Worm (Caenorhabditis elegans) whole organism, dauer: ENCODE measurements around the gene Y53F4B.21.

Experiments used
- unc-62 ChIP-seq: sonication (generic microtip); optimal IDR thresholded peaks from 2 replicates; lab custom pipeline; 2017; ENCODE audit warnings: missing biosample characterization, missing genetic modification reagents, missing genetic modification characterization

The Y53F4B.21 gene

DNA sequence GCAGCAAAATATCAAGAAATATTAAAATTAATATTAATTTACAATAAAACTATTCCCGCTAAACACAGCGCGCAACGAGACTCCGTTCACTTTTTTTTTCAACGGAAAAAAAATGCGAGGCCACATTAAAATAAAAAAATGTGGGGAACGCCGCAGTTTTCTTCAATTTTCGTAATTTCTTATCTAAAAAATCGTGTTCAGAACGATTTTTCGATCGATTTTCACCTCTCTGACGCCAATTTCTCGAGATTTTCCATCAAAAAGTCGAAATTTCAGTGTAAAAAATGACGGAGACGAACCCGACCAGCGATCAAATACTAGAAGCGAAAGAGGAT lies at the start of gene Y53F4B.21:
Y53F4B.21 (plus strand) TSS at position 285 of the 335 bp plus-strand sequence.
- TF ChIP-seq unc-62 (GFP tag; lab: Kevin White, UChicago) = no peak

DNA sequence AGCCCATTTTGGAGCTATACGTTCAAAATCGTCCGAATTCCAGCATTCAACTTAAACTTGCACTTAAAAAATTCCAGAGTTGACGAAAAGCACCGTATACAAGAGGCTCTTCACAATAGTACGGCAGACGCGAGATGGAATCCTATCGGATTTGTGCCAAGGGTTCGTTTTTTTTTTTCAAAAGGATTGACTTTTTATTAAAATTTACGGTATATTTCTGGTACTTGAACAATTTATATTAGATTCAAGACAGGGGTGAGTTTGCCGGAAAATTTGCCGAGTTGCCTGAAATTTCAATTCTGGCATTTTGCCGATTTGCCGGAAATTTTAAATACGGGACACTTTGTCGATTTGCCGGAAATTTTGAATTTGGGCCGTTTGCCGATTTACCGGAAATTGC lies 47.7 kb upstream of the Y53F4B.21 start:
- TF ChIP-seq unc-62 (GFP tag; lab: Kevin White, UChicago) = no peak

DNA sequence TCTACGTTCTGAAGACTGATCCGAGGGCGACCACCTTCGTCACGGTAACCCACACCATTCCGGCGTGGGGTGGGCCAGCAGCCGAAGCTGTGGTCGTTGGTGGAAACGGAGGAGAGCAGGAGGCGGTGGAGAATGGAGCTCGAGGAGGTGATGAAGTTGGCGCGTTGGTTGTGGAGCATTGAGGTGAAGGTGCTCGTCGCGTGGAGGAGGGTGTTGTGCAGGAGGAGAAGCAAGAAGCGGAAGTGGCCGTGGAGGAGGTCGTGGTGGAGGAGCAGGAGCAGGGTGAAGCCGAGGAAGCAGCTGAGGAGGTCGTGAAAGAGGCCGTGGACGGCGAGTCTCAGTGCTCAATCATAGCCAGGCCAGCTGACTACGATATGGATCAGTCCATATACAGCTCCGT lies 31.7 kb upstream of the Y53F4B.21 start, which contains the start of gene Y53F4B.17:
Y53F4B.17 (plus strand) TSS at position 375 of the 400 bp plus-strand sequence.
- no peak for TF ChIP-seq unc-62 (GFP tag; lab: Kevin White, UChicago)

- no peak for TF ChIP-seq unc-62 (GFP tag; lab: Kevin White, UChicago)
Observed at ce11 chrII:15071571-15071970, 18.4 kb upstream of the Y53F4B.21 start, which contains the start of gene Y53F4B.18. TSS of gene Y53F4B.18 (minus strand) at chrII:15071671.

DNA sequence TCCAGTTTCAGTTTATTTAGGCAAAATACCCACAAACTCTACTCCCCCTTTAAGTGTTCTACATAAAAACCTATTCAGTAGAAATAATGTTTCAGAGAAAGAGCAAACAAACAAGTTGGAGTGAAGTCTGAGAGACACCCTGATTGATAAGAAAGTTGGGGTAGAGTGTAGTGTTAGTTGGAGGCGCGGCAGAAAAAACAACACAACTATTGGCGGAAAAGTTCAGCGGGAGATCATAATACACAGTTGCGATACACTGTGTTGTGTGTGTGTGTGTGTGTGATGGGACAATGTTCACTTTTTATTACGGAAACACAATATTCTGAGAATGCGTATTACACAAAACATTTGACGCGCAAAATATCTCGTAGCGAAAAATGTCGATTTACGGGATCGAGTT lies 15.2 kb upstream of the Y53F4B.21 start:
- no peak for TF ChIP-seq unc-62 (GFP tag; lab: Kevin White, UChicago)

DNA sequence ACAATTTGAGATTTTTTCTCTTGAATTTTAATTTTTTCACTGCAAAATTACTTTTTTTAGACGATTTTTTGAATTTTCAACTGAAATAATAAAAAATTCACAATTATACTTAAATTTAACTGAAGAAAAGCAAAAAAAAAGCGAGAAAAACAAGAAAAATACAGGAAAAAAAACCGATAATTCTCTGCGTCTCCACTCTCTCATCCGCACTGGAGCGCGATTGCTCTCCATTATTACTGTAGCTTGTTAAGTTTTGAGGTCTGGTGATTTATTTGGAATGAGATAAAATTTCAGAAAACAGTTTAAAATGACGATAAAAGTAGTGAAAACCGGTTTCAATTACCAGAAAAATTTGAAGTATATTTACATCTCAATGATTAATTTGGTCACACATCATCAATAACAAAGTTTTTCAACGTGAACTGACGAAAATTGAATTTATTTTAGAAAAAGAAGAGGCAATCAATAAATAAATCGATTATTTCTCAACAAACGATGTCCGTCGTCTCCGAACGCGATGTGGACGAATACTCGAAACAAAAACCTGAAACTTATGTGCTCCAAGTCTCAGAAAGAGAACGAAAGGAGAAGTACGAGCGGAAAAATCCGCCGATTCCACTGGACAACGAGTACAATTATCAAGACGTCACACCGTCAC lies 13.1 kb upstream of the Y53F4B.21 start, which contains the start of gene Y53F4B.19:
Y53F4B.19 (plus strand) TSS at position 157 of the 658 bp plus-strand sequence.
- TF ChIP-seq unc-62 (GFP tag; lab: Kevin White, UChicago) = no peak

- TF ChIP-seq unc-62 (GFP tag; lab: Kevin White, UChicago) = no peak
Observed at ce11 chrII:15080535-15080934, 9.4 kb upstream of the Y53F4B.21 start.

DNA sequence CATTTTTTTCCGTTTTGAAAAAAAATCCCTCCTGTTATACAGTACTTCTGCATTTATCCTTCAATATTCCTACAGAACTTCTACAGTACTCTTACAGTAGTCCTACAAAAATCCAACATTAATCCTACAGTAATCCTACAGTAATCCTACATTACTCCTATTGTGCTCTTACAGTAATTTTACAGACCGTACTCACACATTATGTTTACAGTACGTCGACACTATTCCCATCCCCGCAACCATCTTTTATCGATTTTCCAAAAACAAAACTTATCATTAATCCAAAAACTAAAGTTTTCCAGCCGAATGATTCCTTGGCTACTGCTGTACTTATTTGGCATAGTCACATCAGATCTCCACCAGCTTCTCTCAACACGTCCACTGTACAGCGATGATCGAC lies 5.8 kb upstream of the Y53F4B.21 start, which contains the start of gene Y53F4B.20:
Y53F4B.20 (plus strand) TSS at position 301 of the 400 bp plus-strand sequence.
- TF ChIP-seq unc-62 (GFP tag; lab: Kevin White, UChicago) = no peak

DNA sequence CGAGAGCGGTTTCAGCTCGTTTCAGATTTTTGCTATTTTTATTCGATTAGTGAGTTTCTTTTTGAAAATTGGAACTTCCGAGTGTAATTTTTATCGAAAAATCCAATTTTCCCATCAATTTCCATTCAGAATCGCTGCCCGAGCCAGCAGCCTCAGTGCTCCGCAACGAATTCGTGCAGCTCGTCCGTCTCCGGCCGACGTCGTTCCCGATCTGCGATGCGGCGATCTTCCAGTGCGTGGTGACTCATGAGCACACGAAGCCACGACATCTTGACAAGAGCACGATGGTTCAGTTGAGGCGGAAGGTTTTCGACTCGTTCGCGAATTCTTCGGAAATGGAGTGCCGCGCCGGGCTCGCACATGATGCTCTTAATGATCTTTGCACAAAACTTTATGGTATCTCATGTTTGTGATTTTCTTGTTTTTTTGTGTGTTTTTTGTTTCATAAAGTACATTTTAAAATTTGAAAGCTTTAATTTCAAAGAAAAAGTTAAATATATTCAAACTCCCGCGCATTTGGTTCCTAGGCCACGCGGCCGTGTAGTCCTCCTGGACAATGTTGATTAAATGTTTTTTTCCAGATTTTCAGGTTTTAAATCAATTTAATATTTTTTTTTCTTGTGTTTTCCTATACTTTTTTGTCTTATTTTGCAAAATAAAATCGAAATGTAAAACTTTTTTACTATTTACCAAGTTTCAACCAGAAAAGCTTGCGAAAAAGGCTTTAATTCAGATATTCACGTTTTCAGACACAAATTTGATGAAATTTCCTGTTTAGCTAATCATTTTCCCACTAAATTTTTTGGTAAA lies 689 bp upstream of the Y53F4B.21 start:
- no peak for TF ChIP-seq unc-62 (GFP tag; lab: Kevin White, UChicago)

DNA sequence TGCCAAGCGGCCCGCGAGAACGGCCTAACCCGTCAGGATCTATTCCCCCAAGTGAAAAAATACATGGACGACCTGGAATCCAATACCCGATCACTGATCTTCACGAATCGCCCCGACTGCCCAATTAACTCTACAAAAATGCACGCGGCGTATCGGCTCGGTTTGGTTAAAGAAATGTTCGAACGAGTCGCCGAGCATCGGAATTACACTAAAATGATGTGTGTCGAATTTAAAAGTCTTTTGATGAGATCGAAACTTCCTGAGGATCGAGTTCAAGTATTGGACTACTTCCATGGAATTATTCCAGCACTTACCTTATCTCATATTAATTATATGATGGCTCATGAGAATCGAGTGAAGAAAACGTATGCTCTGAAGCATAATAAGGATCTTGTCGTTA lies 17.2 kb downstream of the Y53F4B.21 start:
- no peak for TF ChIP-seq unc-62 (GFP tag; lab: Kevin White, UChicago)

DNA sequence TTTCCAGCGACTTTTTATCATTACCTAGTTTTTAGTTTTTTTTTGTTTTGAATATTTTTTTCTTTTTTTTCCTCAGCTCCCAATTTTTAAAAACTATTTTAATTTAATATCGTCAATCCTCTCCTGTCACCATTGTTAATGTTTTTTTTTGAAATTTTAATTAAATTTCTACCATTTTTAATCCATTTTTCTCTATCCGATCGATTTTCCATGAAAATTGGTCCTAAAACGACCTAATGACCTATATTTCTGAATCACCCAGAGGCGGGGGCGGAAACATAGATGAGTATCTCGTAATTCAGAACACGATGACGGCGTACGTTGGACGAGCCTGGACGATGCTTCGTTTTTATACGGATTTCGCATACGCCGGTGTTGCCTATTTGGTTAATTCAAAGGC lies 19.9 kb downstream of the Y53F4B.21 start, which contains the start of gene Y53F4B.39:
Y53F4B.39 (plus strand) TSS at position 301 of the 400 bp plus-strand sequence.
- TF ChIP-seq unc-62 (GFP tag; lab: Kevin White, UChicago) = no peak

DNA sequence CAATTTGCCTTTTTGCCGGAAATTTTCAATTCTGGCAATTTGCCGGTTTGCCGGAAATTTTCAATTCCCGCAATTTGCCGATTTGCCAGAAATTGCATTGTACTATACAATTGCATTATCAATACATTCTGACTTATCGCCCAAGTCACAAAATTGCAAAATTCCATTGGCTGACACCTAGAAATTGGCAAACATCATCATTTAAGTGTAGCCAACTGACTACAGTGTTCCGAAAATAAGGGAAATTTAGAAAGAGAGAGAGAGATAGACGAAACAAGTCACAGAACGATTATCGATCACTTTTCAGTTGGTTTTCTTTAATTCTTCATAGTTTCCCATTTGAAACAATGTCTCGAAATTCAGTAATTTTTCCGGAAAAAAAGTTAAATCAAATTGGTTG lies 21.4 kb downstream of the Y53F4B.21 start:
- no peak for TF ChIP-seq unc-62 (GFP tag; lab: Kevin White, UChicago)

DNA sequence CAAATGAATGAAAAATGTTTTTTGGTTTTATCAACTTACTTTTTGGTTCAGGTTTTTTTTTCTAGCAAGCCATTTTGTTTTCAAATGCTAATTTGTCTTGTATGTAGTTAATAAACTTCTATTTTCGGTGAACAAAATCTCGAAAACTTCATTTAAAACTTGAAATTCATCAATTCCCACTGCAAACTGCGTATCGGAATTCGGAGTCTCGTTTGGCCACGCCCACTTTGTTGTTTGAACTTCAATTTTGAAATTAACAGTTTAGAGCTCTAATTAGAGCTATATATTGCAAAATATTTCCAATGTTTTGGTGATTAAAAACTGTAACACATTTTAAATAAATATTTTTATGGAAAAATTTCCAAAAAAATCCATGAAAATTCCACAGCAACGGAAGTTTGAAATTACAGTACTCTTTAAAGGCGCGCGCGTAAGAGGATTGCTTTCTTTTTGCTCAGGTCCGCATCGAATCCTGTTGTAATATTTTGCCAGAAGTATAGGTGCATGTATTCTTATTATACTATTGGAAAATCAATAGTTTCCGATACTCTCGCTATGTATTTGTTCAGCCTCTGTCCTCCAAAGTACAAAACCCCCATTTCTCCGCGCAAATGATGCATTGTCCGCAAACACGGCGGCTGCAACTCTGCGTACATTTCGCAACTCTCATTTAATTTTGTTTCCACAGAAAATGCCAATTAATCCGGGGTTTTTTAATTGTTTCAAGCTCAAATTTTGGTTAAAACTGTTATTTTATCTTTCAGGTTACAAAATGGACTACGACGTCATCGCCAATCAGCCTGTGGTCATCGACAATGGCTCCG lies 29.8 kb downstream of the Y53F4B.21 start, which contains the start of gene arp-1:
arp-1 (plus strand) TSS at position 765 of the 824 bp plus-strand sequence.
- TF ChIP-seq unc-62 (GFP tag; lab: Kevin White, UChicago) = no peak

ce11 chrII:15124193-15124592 lies 34.2 kb downstream of the Y53F4B.21 start, which contains the start of gene Y53F4B.23:
TSS of gene Y53F4B.23 (plus strand) at chrII:15124504.
- no peak for TF ChIP-seq unc-62 (GFP tag; lab: Kevin White, UChicago)

ce11 chrII:15130512-15130911 lies 40.5 kb downstream of the Y53F4B.21 start, which contains the start of gene Y53F4B.62:
TSS of gene Y53F4B.62 (minus strand) at chrII:15130612.
- TF ChIP-seq unc-62 (GFP tag; lab: Kevin White, UChicago) = no peak
